Fruit fly (Drosophila melanogaster) whole organism, embryonic: Measurements from ENCODE around the gene mei-218.

Experiments
- Blimp-1 ChIP-seq: fragments of 200-800 bp; sonication (Bioruptor generic); optimal IDR thresholded peaks from 3 replicates; lab custom pipeline; 2018; ENCODE audit warnings: missing biosample characterization, missing genetic modification characterization, mild to moderate bottlenecking, moderate library complexity, missing genetic modification reagents
- BtbVII ChIP-seq: fragments of 200-800 bp; sonication (Bioruptor generic); optimal IDR thresholded peaks from 3 replicates; lab custom pipeline; 2017; ENCODE audit warnings: missing biosample characterization, mild to moderate bottlenecking, missing genetic modification characterization
- CG10147 ChIP-seq: fragments of 200-800 bp; sonication (Bioruptor generic); optimal IDR thresholded peaks from 2 replicates; lab custom pipeline; 2019; ENCODE audit warnings: missing biosample characterization, mild to moderate bottlenecking, missing genetic modification characterization, moderate library complexity
- CG10321 ChIP-seq: fragments of 200-800 bp; sonication (Bioruptor generic); IDR thresholded peaks from 2 replicates; pipeline ENCODE4 v1.3.6; 2022; ENCODE audit warnings: missing biosample characterization, missing genetic modification characterization
- CG10366 ChIP-seq: fragments of 200-800 bp; sonication (Bioruptor generic); IDR thresholded peaks from 2 replicates; pipeline ENCODE4 v1.3.6; 2022; ENCODE audit warnings: missing biosample characterization, missing genetic modification characterization
- CG10565 ChIP-seq: fragments of 200-800 bp; sonication (Bioruptor generic); optimal IDR thresholded peaks from 3 replicates; lab custom pipeline; 2016; ENCODE audit warnings: missing biosample characterization, mild to moderate bottlenecking, missing genetic modification characterization
- CG12236 ChIP-seq: fragments of 200-800 bp; sonication (Bioruptor generic); optimal IDR thresholded peaks from 2 replicates; lab custom pipeline; 2016; ENCODE audit warnings: missing biosample characterization, missing genetic modification characterization
- CG13424 ChIP-seq: fragments of 200-800 bp; sonication (Bioruptor generic); optimal IDR thresholded peaks from 2 replicates; lab custom pipeline; 2019; ENCODE audit warnings: missing biosample characterization, mild to moderate bottlenecking, missing genetic modification characterization, moderate library complexity
- CG14050 ChIP-seq: fragments of 200-800 bp; sonication (Bioruptor generic); IDR thresholded peaks from 3 replicates; pipeline ENCODE4 v1.3.6; 2022; ENCODE audit warnings: missing biosample characterization, missing genetic modification characterization
- CG14965 ChIP-seq: fragments of 200-800 bp; sonication (Bioruptor generic); optimal IDR thresholded peaks from 2 replicates; lab custom pipeline; 2016; ENCODE audit warnings: missing biosample characterization, missing genetic modification characterization, borderline replicate concordance
- CG1603 ChIP-seq: fragments of 200-800 bp; sonication (Bioruptor generic); optimal IDR thresholded peaks from 2 replicates; lab custom pipeline; 2019; ENCODE audit warnings: missing biosample characterization, mild to moderate bottlenecking, missing genetic modification characterization, moderate library complexity
- CG16863 ChIP-seq: fragments of 200-800 bp; sonication (Bioruptor generic); optimal IDR thresholded peaks from 3 replicates; lab custom pipeline; 2016; ENCODE audit warnings: missing biosample characterization, missing genetic modification characterization
- CG2678 ChIP-seq: fragments of 200-800 bp; sonication (Bioruptor generic); optimal IDR thresholded peaks from 3 replicates; lab custom pipeline; 2019; ENCODE audit warnings: missing biosample characterization, mild to moderate bottlenecking, missing genetic modification characterization, moderate library complexity
- CG6175 ChIP-seq: fragments of 200-800 bp; sonication (Bioruptor generic); IDR thresholded peaks from 3 replicates; pipeline ENCODE4 v1.3.6; 2022; ENCODE audit warnings: missing biosample characterization, missing genetic modification characterization
- CG6654 ChIP-seq: fragments of 200-800 bp; sonication (Bioruptor generic); optimal IDR thresholded peaks from 2 replicates; lab custom pipeline; 2017; ENCODE audit warnings: missing biosample characterization, mild to moderate bottlenecking, missing genetic modification characterization
- CG7372 ChIP-seq: fragments of 200-800 bp; sonication (Bioruptor generic); IDR thresholded peaks from 2 replicates; pipeline ENCODE4 v1.3.6; 2022; ENCODE audit warnings: missing biosample characterization, missing genetic modification characterization
- CG8290 ChIP-seq, 3 experiments: fragments of 200-800 bp; sonication (Bioruptor generic); optimal IDR thresholded peaks; 2 replicates each; lab custom pipeline; 2016 to 2019; ENCODE audit warnings: missing biosample characterization in 3 of 3, missing genetic modification characterization in 3 of 3, mild to moderate bottlenecking in 2 of 3, moderate library complexity in 1 of 3
- CG9609 ChIP-seq: fragments of 200-800 bp; sonication (Bioruptor generic); optimal IDR thresholded peaks from 3 replicates; lab custom pipeline; 2016; ENCODE audit warnings: missing biosample characterization, missing genetic modification characterization
- CG9932 ChIP-seq: fragments of 200-800 bp; sonication (Bioruptor generic); IDR thresholded peaks from 2 replicates; pipeline ENCODE4 v1.3.6; 2022; ENCODE audit warnings: missing biosample characterization, missing genetic modification characterization
- Dek ChIP-seq: fragments of 200-800 bp; sonication (Bioruptor generic); optimal IDR thresholded peaks from 3 replicates; lab custom pipeline; 2019; ENCODE audit warnings: missing biosample characterization, mild to moderate bottlenecking, missing genetic modification characterization, moderate library complexity
- Doc2 ChIP-seq: fragments of 200-800 bp; sonication (Bioruptor generic); IDR thresholded peaks from 2 replicates; pipeline ENCODE4 v1.3.6; 2022; ENCODE audit warnings: missing biosample characterization, missing genetic modification characterization
- ERR ChIP-seq: fragments of 200-800 bp; sonication (Bioruptor generic); optimal IDR thresholded peaks from 2 replicates; lab custom pipeline; 2016; ENCODE audit warnings: missing biosample characterization, missing genetic modification characterization
- Gsc ChIP-seq: fragments of 200-800 bp; sonication (Bioruptor generic); IDR thresholded peaks from 2 replicates; pipeline ENCODE4 v1.3.6; 2022; ENCODE audit warnings: missing biosample characterization, missing genetic modification characterization
- HmgD ChIP-seq: fragments of 200-800 bp; sonication (Bioruptor generic); optimal IDR thresholded peaks from 3 replicates; lab custom pipeline; 2016; ENCODE audit warnings: missing biosample characterization, missing genetic modification characterization
- Hmr ChIP-seq: fragments of 200-800 bp; sonication (Bioruptor generic); optimal IDR thresholded peaks from 3 replicates; lab custom pipeline; 2017; ENCODE audit warnings: mild to moderate bottlenecking, missing biosample characterization, missing genetic modification reagents, missing genetic modification characterization
- Nf-YB ChIP-seq: fragments of 200-800 bp; sonication (Bioruptor generic); optimal IDR thresholded peaks from 3 replicates; lab custom pipeline; 2019; ENCODE audit warnings: missing biosample characterization, mild to moderate bottlenecking, missing genetic modification characterization, moderate library complexity
- Oaz ChIP-seq: fragments of 200-800 bp; sonication (Bioruptor generic); IDR thresholded peaks from 2 replicates; pipeline ENCODE4 v1.3.6; 2022; ENCODE audit warnings: missing biosample characterization, missing genetic modification characterization
- Sox100B ChIP-seq: fragments of 200-800 bp; sonication (Bioruptor generic); optimal IDR thresholded peaks from 3 replicates; lab custom pipeline; 2018; ENCODE audit warnings: missing biosample characterization, mild to moderate bottlenecking, missing genetic modification characterization
- Sry-β ChIP-seq: fragments of 200-800 bp; sonication (Bioruptor generic); optimal IDR thresholded peaks from 2 replicates; lab custom pipeline; 2018; ENCODE audit warnings: missing biosample characterization, mild to moderate bottlenecking, missing genetic modification characterization, moderate library complexity
- TFAM ChIP-seq: fragments of 200-800 bp; sonication (Bioruptor generic); optimal IDR thresholded peaks from 2 replicates; lab custom pipeline; 2017; ENCODE audit warnings: missing biosample characterization, missing genetic modification characterization, inconsistent platforms
- amos ChIP-seq: fragments of 200-800 bp; sonication (Bioruptor generic); IDR thresholded peaks from 2 replicates; pipeline ENCODE4 v1.3.6; 2022; ENCODE audit warnings: missing biosample characterization, missing genetic modification characterization; ENCODE audit not compliant: partially characterized antibody
- bbx ChIP-seq: fragments of 200-800 bp; sonication (Bioruptor generic); IDR thresholded peaks from 2 replicates; pipeline ENCODE4 v1.3.6; 2022; ENCODE audit warnings: missing biosample characterization, missing genetic modification characterization; ENCODE audit not compliant: partially characterized antibody
- crc ChIP-seq: fragments of 200-800 bp; sonication (Bioruptor generic); optimal IDR thresholded peaks from 2 replicates; lab custom pipeline; 2016; ENCODE audit warnings: missing biosample characterization, missing genetic modification characterization
- crp ChIP-seq, 2 experiments: fragments of 200-800 bp; sonication (Bioruptor generic); optimal IDR thresholded peaks; 2 replicates in 1 of 2; 3 replicates in 1 of 2; lab custom pipeline; 2017; ENCODE audit warnings: missing biosample characterization in 2 of 2, missing genetic modification characterization in 2 of 2, mild to moderate bottlenecking in 1 of 2, moderate library complexity in 1 of 2
- cwo ChIP-seq: fragments of 200-800 bp; sonication (Bioruptor generic); optimal IDR thresholded peaks from 3 replicates; lab custom pipeline; 2017; ENCODE audit warnings: missing biosample characterization, missing genetic modification characterization, mild to moderate bottlenecking, moderate library complexity, missing genetic modification reagents
- da ChIP-seq: fragments of 200-800 bp; sonication (Bioruptor generic); optimal IDR thresholded peaks from 2 replicates; lab custom pipeline; 2016; ENCODE audit warnings: missing biosample characterization, missing genetic modification characterization
- dmrt99B ChIP-seq: fragments of 200-800 bp; sonication (Bioruptor generic); optimal IDR thresholded peaks from 2 replicates; lab custom pipeline; 2018; ENCODE audit warnings: missing biosample characterization, mild to moderate bottlenecking, missing genetic modification characterization, moderate library complexity
- ftz-f1 ChIP-seq: fragments of 200-800 bp; sonication (Bioruptor generic); optimal IDR thresholded peaks from 2 replicates; lab custom pipeline; 2016; ENCODE audit warnings: missing biosample characterization, missing genetic modification characterization
- gem ChIP-seq: fragments of 200-800 bp; sonication (Bioruptor generic); optimal IDR thresholded peaks from 2 replicates; lab custom pipeline; 2019; ENCODE audit warnings: missing biosample characterization, mild to moderate bottlenecking, missing genetic modification characterization, moderate library complexity
- gt ChIP-seq: fragments of 200-800 bp; sonication (Bioruptor generic); IDR thresholded peaks from 2 replicates; pipeline ENCODE4 v1.3.6; 2022; ENCODE audit warnings: missing biosample characterization, missing genetic modification characterization
- kah ChIP-seq: fragments of 200-800 bp; sonication (Bioruptor generic); optimal IDR thresholded peaks from 2 replicates; lab custom pipeline; 2018; ENCODE audit warnings: missing biosample characterization, mild to moderate bottlenecking, missing genetic modification characterization
- lola ChIP-seq, 3 experiments: fragments of >200 bp in 2 of 3; fragments of 200-800 bp in 1 of 3; sonication (Bioruptor generic) in 1 of 3; optimal IDR thresholded peaks; 2 replicates each; lab custom pipeline; 2017 to 2019; ENCODE audit warnings: missing biosample characterization in 3 of 3, missing genetic modification characterization in 3 of 3, mild to moderate bottlenecking in 1 of 3, moderate library complexity in 1 of 3
- nerfin-1 ChIP-seq: fragments of 200-800 bp; sonication (Bioruptor generic); optimal IDR thresholded peaks from 3 replicates; lab custom pipeline; 2019; ENCODE audit warnings: missing biosample characterization, mild to moderate bottlenecking, missing genetic modification characterization, moderate library complexity
- pita ChIP-seq: fragments of 200-800 bp; sonication (Bioruptor generic); optimal IDR thresholded peaks from 2 replicates; lab custom pipeline; 2017; ENCODE audit warnings: missing biosample characterization, mild to moderate bottlenecking, missing genetic modification characterization
- pnt ChIP-seq: fragments of 200-800 bp; sonication (Bioruptor generic); optimal IDR thresholded peaks from 3 replicates; lab custom pipeline; 2016; ENCODE audit warnings: missing biosample characterization, missing genetic modification characterization
- pum ChIP-seq: fragments of 200-800 bp; sonication (Bioruptor generic); optimal IDR thresholded peaks from 2 replicates; lab custom pipeline; 2016; ENCODE audit warnings: missing biosample characterization, missing genetic modification characterization
- salm ChIP-seq: fragments of 200-800 bp; sonication (Bioruptor generic); optimal IDR thresholded peaks from 2 replicates; lab custom pipeline; 2018; ENCODE audit warnings: missing biosample characterization, mild to moderate bottlenecking, missing genetic modification characterization
- shn ChIP-seq: fragments of 200-800 bp; sonication (Bioruptor generic); optimal IDR thresholded peaks from 3 replicates; lab custom pipeline; 2016; ENCODE audit warnings: missing biosample characterization, missing genetic modification characterization

The mei-218 gene

DNA sequence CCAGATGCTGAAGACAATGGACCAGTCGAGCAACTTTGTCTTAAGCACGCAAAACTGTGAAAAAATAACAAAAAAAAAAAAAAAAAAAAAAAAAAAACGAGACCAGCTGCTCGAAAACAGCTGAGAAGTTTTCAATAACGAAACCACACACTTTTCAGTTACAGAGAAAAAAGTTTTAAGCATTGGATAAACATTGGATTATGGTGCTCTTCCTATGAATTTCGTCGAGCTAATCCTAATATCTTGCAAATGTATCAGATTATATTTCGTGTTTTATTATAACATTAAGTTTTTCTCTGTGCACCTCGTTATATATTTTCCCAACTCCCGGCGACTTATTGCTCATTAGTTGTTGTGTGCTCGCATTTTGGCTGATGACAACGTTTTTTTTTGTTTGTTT lies 33.8 kb upstream of the mei-218 start (continued):
- TF ChIP-seq gem (tag; lab: Kevin White, UChicago) = peak; percentile 70
- peak; percentile 38 for TF ChIP-seq pnt (GFP tag; lab: Kevin White, UChicago)
- TF ChIP-seq CG7372 = peak; percentile 51; the same call in 1 of the 2 replicates
- peak; percentile 64 for TF ChIP-seq CG10366 (GFP tag; lab: Robert Waterston, UW)
- no peak for TF ChIP-seq ERR (GFP tag; lab: Kevin White, UChicago)
- peak; percentile 34 for TF ChIP-seq cwo
- TF ChIP-seq crp (GFP tag; optimal IDR thresholded peaks at IDR 0.05; lab: Kevin White, UChicago) = peak in 1 of 2 experiments; percentile 37
- TF ChIP-seq kah (GFP tag; lab: Kevin White, UChicago) = no peak
- no peak for TF ChIP-seq Sry-β (GFP tag; lab: Kevin White, UChicago)
- TF ChIP-seq CG6175 (GFP tag; lab: Robert Waterston, UW) = no peak
- TF ChIP-seq CG12236 = no peak
- TF ChIP-seq TFAM (GFP tag; lab: Kevin White, UChicago) = no peak
- no peak for TF ChIP-seq salm (tag; lab: Kevin White, UChicago)
- peak; percentile 41; the same call in 1 of the 2 replicates for TF ChIP-seq Oaz (GFP tag; lab: Robert Waterston, UW)
- TF ChIP-seq da (GFP tag; lab: Kevin White, UChicago) = no peak
- no peak for TF ChIP-seq CG10147 (GFP tag; lab: Kevin White, UChicago)
- peak; percentile 3 for TF ChIP-seq nerfin-1 (tag; lab: Kevin White, UChicago)
- TF ChIP-seq CG14965 (GFP tag; lab: Kevin White, UChicago) = no peak
- no peak for TF ChIP-seq ftz-f1 (GFP tag; lab: Kevin White, UChicago)
- no peak for TF ChIP-seq BtbVII (GFP tag; lab: Kevin White, UChicago)
- peak; percentile 27 for TF ChIP-seq Hmr (GFP tag; lab: Kevin White, UChicago)
- no peak for TF ChIP-seq CG10321 (GFP tag; lab: Robert Waterston, UW)
- no peak for TF ChIP-seq crc (GFP tag; lab: Kevin White, UChicago)
- no peak for TF ChIP-seq Gsc (GFP tag; lab: Robert Waterston, UW)
- TF ChIP-seq CG6654 (GFP tag; lab: Kevin White, UChicago) = no peak
- peak; percentile 16 for TF ChIP-seq shn (GFP tag; lab: Kevin White, UChicago)
- no peak for TF ChIP-seq CG10565 (GFP tag; lab: Kevin White, UChicago)
- TF ChIP-seq CG2678 (tag; lab: Kevin White, UChicago) = peak; percentile 60
- TF ChIP-seq CG14050 (GFP tag; lab: Robert Waterston, UW) = peak; percentile 69
- peak; percentile 25 for TF ChIP-seq CG16863 (GFP tag; lab: Kevin White, UChicago)

DNA sequence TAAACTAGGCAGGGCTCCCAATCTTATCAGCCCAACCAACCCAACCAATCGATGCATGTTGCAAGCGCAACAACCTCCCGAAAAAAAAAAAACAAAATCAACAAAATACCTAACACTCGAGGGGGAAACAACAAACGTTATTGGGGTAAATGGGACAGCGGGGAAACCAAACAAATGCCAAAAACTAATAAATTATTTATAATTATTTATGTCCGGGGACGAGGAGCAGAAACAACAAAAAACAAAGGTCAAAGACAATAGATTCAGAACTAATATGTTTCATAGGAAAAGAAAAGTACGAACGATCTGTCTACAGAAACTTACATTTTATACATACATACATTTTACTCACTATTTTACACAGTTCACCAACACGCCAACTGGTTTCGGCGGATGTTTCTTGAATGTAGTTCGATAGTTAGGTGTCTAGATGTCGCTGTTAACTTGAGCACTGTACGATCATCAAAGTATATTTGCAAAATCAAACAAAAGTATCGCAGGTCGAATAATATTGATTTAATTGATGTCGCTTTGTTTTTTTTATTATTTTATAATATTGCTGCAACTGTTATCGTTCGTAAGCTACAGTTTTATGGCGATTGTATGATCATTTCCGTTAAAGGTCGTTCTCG lies 32.9 kb upstream of the mei-218 start:
- TF ChIP-seq CG13424 (tag; lab: Kevin White, UChicago) = peak; percentile 18
- TF ChIP-seq CG1603 (tag; lab: Kevin White, UChicago) = peak; percentile 52
- peak; percentile 26 for TF ChIP-seq Dek (tag; lab: Kevin White, UChicago)
- TF ChIP-seq pum (GFP tag; lab: Kevin White, UChicago) = peak; percentile 6
- TF ChIP-seq gt = no peak
- peak; percentile 53 for TF ChIP-seq pita (GFP tag; lab: Kevin White, UChicago)
- peak; percentile 53; the same call in 1 of the 2 replicates for TF ChIP-seq CG9932 (GFP tag; lab: Robert Waterston, UW)
- TF ChIP-seq Blimp-1 (GFP tag; lab: Kevin White, UChicago) = peak; percentile 8
- TF ChIP-seq Nf-YB (GFP tag; lab: Kevin White, UChicago) = peak; percentile 41
- peak; percentile 8 for TF ChIP-seq HmgD
- TF ChIP-seq Sox100B (GFP tag; lab: Kevin White, UChicago) = no peak
- TF ChIP-seq CG8290 (GFP tag; optimal IDR thresholded peaks at IDR 0.05; lab: Kevin White, UChicago) = peak; percentile 61
- peak; percentile 38 to 74 for TF ChIP-seq CG8290 (tag; optimal IDR thresholded peaks at IDR 0.05; lab: Kevin White, UChicago)
- TF ChIP-seq bbx = peak; percentile 42; the same call in 1 of the 2 replicates
- TF ChIP-seq Doc2 = no peak
- TF ChIP-seq dmrt99B = no peak
- peak; percentile 64; the same call in 1 of the 2 replicates for TF ChIP-seq amos
- TF ChIP-seq CG9609 = peak; percentile 3
- TF ChIP-seq lola (GFP tag; optimal IDR thresholded peaks at IDR 0.05; lab: Kevin White, UChicago) = peak in 1 of 3 experiments; percentile 7
